Fruit fly (Drosophila melanogaster) whole organism, embryonic: ENCODE results near the gene Plod.
A peak's percentile ranks its signal among the peaks of the same experiment; 100 is the strongest.

Experiments used
- Aef1 ChIP-seq: fragments of 200-800 bp; sonication (Bioruptor generic); IDR thresholded peaks from 3 replicates; pipeline ENCODE4 v1.3.6; 2022; ENCODE audit warnings: missing biosample characterization, missing genetic modification characterization
- Atf3 ChIP-seq: fragments of 200-800 bp; sonication (Bioruptor generic); optimal IDR thresholded peaks from 3 replicates; lab custom pipeline; 2016; ENCODE audit warnings: missing biosample characterization, missing genetic modification characterization
- Bdp1 ChIP-seq: fragments of 200-800 bp; sonication (Bioruptor generic); optimal IDR thresholded peaks from 3 replicates; lab custom pipeline; 2016; ENCODE audit warnings: missing biosample characterization, missing genetic modification characterization
- Bteb2 ChIP-seq: fragments of 200-800 bp; sonication (Bioruptor generic); optimal IDR thresholded peaks from 2 replicates; lab custom pipeline; 2016; ENCODE audit warnings: missing biosample characterization, missing genetic modification characterization
- CG11247 ChIP-seq: fragments of 200-800 bp; sonication (Bioruptor generic); IDR thresholded peaks from 2 replicates; pipeline ENCODE4 v1.3.6; 2022; ENCODE audit warnings: missing biosample characterization, missing genetic modification characterization
- CG12071 ChIP-seq: fragments of 200-800 bp; sonication (Bioruptor generic); optimal IDR thresholded peaks from 3 replicates; lab custom pipeline; 2018; ENCODE audit warnings: missing biosample characterization, mild to moderate bottlenecking, missing genetic modification characterization
- CG13296 ChIP-seq: fragments of 200-800 bp; sonication (Bioruptor generic); optimal IDR thresholded peaks from 3 replicates; lab custom pipeline; 2018; ENCODE audit warnings: missing biosample characterization, mild to moderate bottlenecking, missing genetic modification characterization
- CG2116 ChIP-seq: fragments of 200-800 bp; sonication (Bioruptor generic); optimal IDR thresholded peaks from 3 replicates; lab custom pipeline; 2018; ENCODE audit warnings: missing biosample characterization, mild to moderate bottlenecking, missing genetic modification characterization
- CG2129 ChIP-seq: fragments of 200-800 bp; sonication (Bioruptor generic); IDR thresholded peaks from 2 replicates; pipeline ENCODE4 v1.3.6; 2022; ENCODE audit warnings: missing biosample characterization, missing genetic modification characterization; ENCODE audit not compliant: partially characterized antibody
- CG34422 ChIP-seq: fragments of 200-800 bp; sonication (Bioruptor generic); IDR thresholded peaks from 3 replicates; pipeline ENCODE4 v1.3.6; 2022; ENCODE audit warnings: missing biosample characterization, missing genetic modification characterization
- CG4424 ChIP-seq: fragments of 200-800 bp; sonication (Bioruptor generic); optimal IDR thresholded peaks from 3 replicates; lab custom pipeline; 2016; ENCODE audit warnings: missing biosample characterization, missing genetic modification characterization
- CG5180 ChIP-seq: fragments of 200-800 bp; sonication (Bioruptor generic); optimal IDR thresholded peaks from 3 replicates; lab custom pipeline; 2017; ENCODE audit warnings: missing biosample characterization, missing genetic modification characterization, mild to moderate bottlenecking, moderate library complexity, missing genetic modification reagents
- CG6683 ChIP-seq: fragments of 200-800 bp; sonication (Bioruptor generic); optimal IDR thresholded peaks from 2 replicates; lab custom pipeline; 2017; ENCODE audit warnings: missing biosample characterization, mild to moderate bottlenecking, missing genetic modification characterization, missing genetic modification reagents
- CG6854 ChIP-seq: fragments of 200-800 bp; sonication (Bioruptor generic); optimal IDR thresholded peaks from 3 replicates; lab custom pipeline; 2017; ENCODE audit warnings: missing biosample characterization, mild to moderate bottlenecking, missing genetic modification characterization
- CG7271 ChIP-seq: fragments of 200-800 bp; sonication (Bioruptor generic); optimal IDR thresholded peaks from 2 replicates; lab custom pipeline; 2018; ENCODE audit warnings: missing biosample characterization, mild to moderate bottlenecking, missing genetic modification characterization, moderate library complexity
- CG7357 ChIP-seq: fragments of 200-800 bp; sonication (Bioruptor generic); IDR thresholded peaks from 3 replicates; pipeline ENCODE4 v1.3.6; 2022; ENCODE audit warnings: missing biosample characterization, missing genetic modification characterization
- CG7963 ChIP-seq: fragments of 200-800 bp; sonication (Bioruptor generic); IDR thresholded peaks from 3 replicates; pipeline ENCODE4 v1.3.6; 2022; ENCODE audit warnings: missing biosample characterization, missing genetic modification characterization; ENCODE audit not compliant: partially characterized antibody
- CG7987 ChIP-seq: fragments of 200-800 bp; sonication (Bioruptor generic); optimal IDR thresholded peaks from 2 replicates; lab custom pipeline; 2018; ENCODE audit warnings: missing biosample characterization, mild to moderate bottlenecking, missing genetic modification characterization, moderate library complexity
- CG9797 ChIP-seq: fragments of 200-800 bp; sonication (Bioruptor generic); optimal IDR thresholded peaks from 3 replicates; lab custom pipeline; 2018; ENCODE audit warnings: missing biosample characterization, mild to moderate bottlenecking, missing genetic modification characterization
- CTCF ChIP-seq: fragments of 200-800 bp; sonication (Bioruptor generic); optimal IDR thresholded peaks from 2 replicates; lab custom pipeline; 2017; ENCODE audit warnings: missing biosample characterization, mild to moderate bottlenecking, missing genetic modification characterization, moderate library complexity
- CkIIα-i1 ChIP-seq: fragments of 200-800 bp; sonication (Bioruptor generic); IDR thresholded peaks from 2 replicates; pipeline ENCODE4 v1.3.6; 2022; ENCODE audit warnings: missing biosample characterization, missing genetic modification characterization
- Dad ChIP-seq: fragments of 200-800 bp; sonication (Bioruptor generic); optimal IDR thresholded peaks from 3 replicates; lab custom pipeline; 2016; ENCODE audit warnings: missing biosample characterization, missing genetic modification characterization
- E2f1 ChIP-seq: fragments of 200-800 bp; sonication (Bioruptor generic); IDR thresholded peaks from 2 replicates; pipeline ENCODE4 v1.3.6; 2022; ENCODE audit warnings: missing biosample characterization, missing genetic modification characterization
- Ets65A ChIP-seq: fragments of 200-800 bp; sonication (Bioruptor generic); peaks from one replicate; lab custom pipeline; 2016; ENCODE audit warnings: missing biosample characterization, missing genetic modification characterization
- GATAe ChIP-seq: fragments of 200-800 bp; sonication (Bioruptor generic); conservative IDR thresholded peaks from 2 replicates; pipeline ENCODE4 v1.3.6; 2022; ENCODE audit warnings: missing biosample characterization, missing genetic modification characterization
- HLH54F ChIP-seq: fragments of 200-800 bp; sonication (Bioruptor generic); optimal IDR thresholded peaks from 3 replicates; lab custom pipeline; 2016; ENCODE audit warnings: missing biosample characterization, missing genetic modification characterization
- HLHmδ ChIP-seq: fragments of 200-800 bp; sonication (Bioruptor generic); optimal IDR thresholded peaks from 2 replicates; lab custom pipeline; 2018; ENCODE audit warnings: missing biosample characterization, mild to moderate bottlenecking, missing genetic modification characterization, moderate library complexity
- Lhr ChIP-seq: fragments of 200-800 bp; sonication (Bioruptor generic); optimal IDR thresholded peaks from 3 replicates; lab custom pipeline; 2017; ENCODE audit warnings: mild to moderate bottlenecking, missing biosample characterization, missing genetic modification reagents, missing genetic modification characterization
- NC2β ChIP-seq: fragments of 200-800 bp; sonication (Bioruptor generic); optimal IDR thresholded peaks from 2 replicates; lab custom pipeline; 2016; ENCODE audit warnings: missing biosample characterization, missing genetic modification characterization
- Nf-YB ChIP-seq: fragments of 200-800 bp; sonication (Bioruptor generic); optimal IDR thresholded peaks from 3 replicates; lab custom pipeline; 2019; ENCODE audit warnings: missing biosample characterization, mild to moderate bottlenecking, missing genetic modification characterization, moderate library complexity
- Opbp ChIP-seq: fragments of 200-800 bp; sonication (Bioruptor generic); IDR thresholded peaks from 3 replicates; pipeline ENCODE4 v1.3.6; 2022; ENCODE audit warnings: missing biosample characterization, missing genetic modification characterization; ENCODE audit not compliant: partially characterized antibody
- Spps ChIP-seq: fragments of 200-800 bp; sonication (Bioruptor generic); optimal IDR thresholded peaks from 2 replicates; lab custom pipeline; 2018; ENCODE audit warnings: missing biosample characterization, mild to moderate bottlenecking, missing genetic modification characterization
- Taf1 ChIP-seq: fragments of 200-800 bp; sonication (Bioruptor generic); IDR thresholded peaks from 2 replicates; pipeline ENCODE4 v1.3.6; 2022; ENCODE audit warnings: missing biosample characterization, missing genetic modification characterization
- ap ChIP-seq: fragments of 200-800 bp; sonication (Bioruptor generic); IDR thresholded peaks from 2 replicates; pipeline ENCODE4 v1.3.6; 2022; ENCODE audit warnings: missing biosample characterization, missing genetic modification characterization
- az2 ChIP-seq: fragments of 200-800 bp; sonication (Bioruptor generic); optimal IDR thresholded peaks from 3 replicates; lab custom pipeline; 2016; ENCODE audit warnings: missing biosample characterization, missing genetic modification characterization
- crol ChIP-seq: fragments of 200-800 bp; sonication (Bioruptor generic); IDR thresholded peaks from 2 replicates; pipeline ENCODE4 v1.3.6; 2022; ENCODE audit warnings: missing biosample characterization, missing genetic modification characterization
- crp ChIP-seq, 2 experiments: fragments of 200-800 bp; sonication (Bioruptor generic); optimal IDR thresholded peaks; 2 replicates in 1 of 2; 3 replicates in 1 of 2; lab custom pipeline; 2017; ENCODE audit warnings: missing biosample characterization in 2 of 2, missing genetic modification characterization in 2 of 2, mild to moderate bottlenecking in 1 of 2, moderate library complexity in 1 of 2
- eve ChIP-seq, 2 experiments: fragments of >200 bp; optimal IDR thresholded peaks; 2 replicates each; lab custom pipeline; 2017; ENCODE audit warnings: missing biosample characterization in 2 of 2, missing genetic modification characterization in 2 of 2
- fru ChIP-seq: fragments of >200 bp; optimal IDR thresholded peaks from 2 replicates; lab custom pipeline; 2017
- ftz-f1 ChIP-seq: fragments of 200-800 bp; sonication (Bioruptor generic); optimal IDR thresholded peaks from 2 replicates; lab custom pipeline; 2016; ENCODE audit warnings: missing biosample characterization, missing genetic modification characterization
- gce ChIP-seq: fragments of 200-800 bp; sonication (Bioruptor generic); IDR thresholded peaks from 3 replicates; pipeline ENCODE4 v1.3.6; 2022; ENCODE audit warnings: missing biosample characterization, missing genetic modification characterization
- gem ChIP-seq: fragments of 200-800 bp; sonication (Bioruptor generic); optimal IDR thresholded peaks from 2 replicates; lab custom pipeline; 2019; ENCODE audit warnings: missing biosample characterization, mild to moderate bottlenecking, missing genetic modification characterization, moderate library complexity
- hkb ChIP-seq, 2 experiments: fragments of 200-800 bp in 1 of 2; fragments of >200 bp in 1 of 2; sonication (Bioruptor generic) in 1 of 2; IDR thresholded peaks in 1 of 2; optimal IDR thresholded peaks in 1 of 2; 2 replicates each; pipeline versions ENCODE4 v1.3.6 to Lab custom; 2017 to 2022; ENCODE audit warnings: missing biosample characterization in 1 of 2, missing genetic modification characterization in 1 of 2
- jigr1 ChIP-seq: fragments of 200-800 bp; sonication (Bioruptor generic); IDR thresholded peaks from 3 replicates; pipeline ENCODE4 v1.3.6; 2022; ENCODE audit warnings: missing biosample characterization, missing genetic modification characterization
- mirr ChIP-seq: fragments of 200-800 bp; sonication (Bioruptor generic); optimal IDR thresholded peaks from 3 replicates; lab custom pipeline; 2018; ENCODE audit warnings: missing biosample characterization, mild to moderate bottlenecking, missing genetic modification characterization
- peb ChIP-seq: fragments of 200-800 bp; sonication (Bioruptor generic); IDR thresholded peaks from 2 replicates; pipeline ENCODE4 v1.3.6; 2022; ENCODE audit warnings: missing biosample characterization, missing genetic modification characterization
- ro ChIP-seq: fragments of 200-800 bp; sonication (Bioruptor generic); IDR thresholded peaks from 2 replicates; pipeline ENCODE4 v1.3.6; 2022; ENCODE audit warnings: missing biosample characterization, missing genetic modification characterization
- salm ChIP-seq: fragments of 200-800 bp; sonication (Bioruptor generic); optimal IDR thresholded peaks from 2 replicates; lab custom pipeline; 2018; ENCODE audit warnings: missing biosample characterization, mild to moderate bottlenecking, missing genetic modification characterization
- slbo ChIP-seq: fragments of 200-800 bp; sonication (Bioruptor generic); IDR thresholded peaks from 2 replicates; pipeline ENCODE4 v1.3.6; 2022; ENCODE audit warnings: missing biosample characterization, missing genetic modification characterization
- slou ChIP-seq: fragments of 200-800 bp; sonication (Bioruptor generic); optimal IDR thresholded peaks from 3 replicates; lab custom pipeline; 2016; ENCODE audit warnings: missing biosample characterization, missing genetic modification characterization
- tna ChIP-seq: fragments of 200-800 bp; sonication (Bioruptor generic); IDR thresholded peaks from 2 replicates; pipeline ENCODE4 v1.3.6; 2022; ENCODE audit warnings: missing biosample characterization, missing genetic modification characterization; ENCODE audit not compliant: partially characterized antibody
- zf30C ChIP-seq: fragments of 200-800 bp; sonication (Bioruptor generic); optimal IDR thresholded peaks from 3 replicates; lab custom pipeline; 2018; ENCODE audit warnings: missing biosample characterization, mild to moderate bottlenecking, missing genetic modification characterization

Gene Plod

dm6 chr3L:11210517-11210916 is 4.7 kb upstream of the Plod start, which contains the start of the genes Ube3a and CG7600 (continued):
- TF ChIP-seq gem, result peak; percentile 20
- no peak for TF ChIP-seq ro
- TF ChIP-seq CG4424, result peak; percentile 68
- TF ChIP-seq az2, result no peak
- TF ChIP-seq Opbp (GFP tag; lab: Robert Waterston, UW), result peak; percentile 100
- TF ChIP-seq CG2129 (GFP tag; lab: Robert Waterston, UW), result peak; percentile 93
- TF ChIP-seq CTCF (GFP tag; lab: Kevin White, UChicago), result peak; percentile 13
- peak; percentile 48 for TF ChIP-seq Atf3 (GFP tag; lab: Kevin White, UChicago)
- TF ChIP-seq Dad, result peak; percentile 11
- no peak for TF ChIP-seq CG7271
- no peak for TF ChIP-seq CkIIα-i1 (GFP tag; lab: Robert Waterston, UW)
- TF ChIP-seq CG6683 (GFP tag; lab: Kevin White, UChicago), result peak; percentile 23
- TF ChIP-seq CG34422, result no peak
- TF ChIP-seq jigr1, result no peak
- no peak for TF ChIP-seq crol (GFP tag; lab: Robert Waterston, UW)
- TF ChIP-seq Ets65A (GFP tag; lab: Kevin White, UChicago), result peak; percentile 26
- peak; percentile 63 for TF ChIP-seq GATAe
- TF ChIP-seq zf30C, result no peak
- no peak for TF ChIP-seq Bdp1
- TF ChIP-seq CG11247 (GFP tag; lab: Robert Waterston, UW), result peak; percentile 20; the same call in 1 of the 2 replicates
- TF ChIP-seq ftz-f1 (GFP tag; lab: Kevin White, UChicago), result peak; percentile 33
- peak; percentile 7 for TF ChIP-seq CG12071 (GFP tag; lab: Kevin White, UChicago)
- peak; percentile 100 for TF ChIP-seq CG7963 (GFP tag; lab: Robert Waterston, UW)
- peak; percentile 86 for TF ChIP-seq mirr (GFP tag; lab: Kevin White, UChicago)
- TF ChIP-seq CG5180 (GFP tag; lab: Kevin White, UChicago), result no peak
- TF ChIP-seq ap (GFP tag; lab: Robert Waterston, UW), result no peak
- TF ChIP-seq fru (lab: Kevin White, UChicago), result no peak
- no peak for TF ChIP-seq CG6854 (GFP tag; lab: Kevin White, UChicago)
- TF ChIP-seq CG9797 (GFP tag; lab: Kevin White, UChicago), result peak; percentile 71
- no peak for TF ChIP-seq HLHmδ (GFP tag; lab: Kevin White, UChicago)
- TF ChIP-seq gce (GFP tag; lab: Robert Waterston, UW), result no peak
- no peak for TF ChIP-seq CG7357 (GFP tag; lab: Robert Waterston, UW)
- no peak for TF ChIP-seq eve (GFP tag; optimal IDR thresholded peaks at IDR 0.05; lab: Kevin White, UChicago)
- peak; percentile 65 for TF ChIP-seq NC2β (GFP tag; lab: Kevin White, UChicago)
- TF ChIP-seq slbo (GFP tag; lab: Robert Waterston, UW), result peak; percentile 59
- peak; percentile 24 for TF ChIP-seq HLH54F (GFP tag; lab: Kevin White, UChicago)
- TF ChIP-seq tna (GFP tag; lab: Robert Waterston, UW), result peak; percentile 100
- peak; percentile 54 for TF ChIP-seq Bteb2 (GFP tag; lab: Kevin White, UChicago)
- no peak for TF ChIP-seq Aef1 (GFP tag; lab: Robert Waterston, UW)
- TF ChIP-seq Lhr (GFP tag; lab: Kevin White, UChicago), result peak; percentile 27
- TF ChIP-seq CG13296 (GFP tag; lab: Kevin White, UChicago), result peak; percentile 27
- TF ChIP-seq Spps (tag; lab: Kevin White, UChicago), result no peak
- TF ChIP-seq hkb (optimal IDR thresholded peaks at IDR 0.05; lab: Kevin White, UChicago), result no peak
- TF ChIP-seq hkb (GFP tag; IDR thresholded peaks at IDR 0.05; lab: Robert Waterston, UW), result peak; percentile 34; the same call in 1 of the 2 replicates
- peak; percentile 28 for TF ChIP-seq salm (tag; lab: Kevin White, UChicago)
- TF ChIP-seq slou (GFP tag; lab: Kevin White, UChicago), result no peak
- no peak for TF ChIP-seq peb (GFP tag; lab: Robert Waterston, UW)
- TF ChIP-seq CG2116, result peak; percentile 94
- TF ChIP-seq Nf-YB (GFP tag; lab: Kevin White, UChicago), result peak; percentile 9
- no peak for TF ChIP-seq Taf1 (GFP tag; lab: Robert Waterston, UW)
- peak; percentile 73 to 91 for TF ChIP-seq crp (GFP tag; optimal IDR thresholded peaks at IDR 0.05; lab: Kevin White, UChicago)
- no peak; the same call in 1 of the 2 replicates for TF ChIP-seq E2f1 (GFP tag; lab: Robert Waterston, UW)
- TF ChIP-seq CG7987 (GFP tag; lab: Kevin White, UChicago), result peak; percentile 62
